Fruit fly (Drosophila melanogaster) whole organism, prepupa: Measurements from ENCODE around the gene Ubr3.

Experiments
- Blimp-1 ChIP-seq: fragments of 200-800 bp; sonication (Bioruptor generic); optimal IDR thresholded peaks from 3 replicates; lab custom pipeline; 2017; ENCODE audit warnings: missing biosample characterization, missing genetic modification characterization, mild to moderate bottlenecking, moderate library complexity, missing genetic modification reagents
- CG10631 ChIP-seq: fragments of 200-800 bp; sonication (Bioruptor generic); optimal IDR thresholded peaks from 2 replicates; lab custom pipeline; 2016; ENCODE audit warnings: missing biosample characterization, missing genetic modification characterization
- CG10669 ChIP-seq: fragments of 200-800 bp; sonication (Bioruptor generic); optimal IDR thresholded peaks from 3 replicates; lab custom pipeline; 2018; ENCODE audit warnings: missing biosample characterization, mild to moderate bottlenecking, missing genetic modification characterization, moderate library complexity
- CG11762 ChIP-seq: fragments of 200-800 bp; sonication (Bioruptor generic); optimal IDR thresholded peaks from 3 replicates; lab custom pipeline; 2016; ENCODE audit warnings: missing biosample characterization, missing genetic modification characterization; ENCODE audit not compliant: insufficient read depth
- CG11902 ChIP-seq: fragments of 200-800 bp; sonication (Bioruptor generic); optimal IDR thresholded peaks from 3 replicates; lab custom pipeline; 2016; ENCODE audit warnings: missing biosample characterization, missing genetic modification characterization
- CG15336 ChIP-seq: fragments of 200-800 bp; sonication (Bioruptor generic); IDR thresholded peaks from 2 replicates; pipeline ENCODE4 v1.3.6; 2022; ENCODE audit warnings: missing biosample characterization, missing genetic modification characterization
- CG1621 ChIP-seq: fragments of 200-800 bp; sonication (Bioruptor generic); optimal IDR thresholded peaks from 3 replicates; lab custom pipeline; 2018; ENCODE audit warnings: missing biosample characterization, mild to moderate bottlenecking, missing genetic modification characterization
- CG16779 ChIP-seq: fragments of 200-800 bp; sonication (Bioruptor generic); optimal IDR thresholded peaks from 3 replicates; lab custom pipeline; 2017; ENCODE audit warnings: missing biosample characterization, mild to moderate bottlenecking, missing genetic modification characterization
- CG3032 ChIP-seq: fragments of 200-800 bp; optimal IDR thresholded peaks from 2 replicates; lab custom pipeline; 2019; ENCODE audit warnings: missing biosample characterization, mild to moderate bottlenecking, missing genetic modification characterization, moderate library complexity
- CG31627 ChIP-seq: fragments of 200-800 bp; sonication (Bioruptor generic); optimal IDR thresholded peaks from 3 replicates; lab custom pipeline; 2016; ENCODE audit warnings: missing biosample characterization, missing genetic modification characterization
- CG32006 ChIP-seq: fragments of 200-800 bp; sonication (Bioruptor generic); optimal IDR thresholded peaks from 3 replicates; lab custom pipeline; 2017; ENCODE audit warnings: missing biosample characterization, mild to moderate bottlenecking, missing genetic modification characterization
- CG34406 ChIP-seq: fragments of 200-800 bp; sonication (Bioruptor generic); optimal IDR thresholded peaks from 3 replicates; lab custom pipeline; 2016; ENCODE audit warnings: missing biosample characterization, missing genetic modification characterization
- CG3919 ChIP-seq: fragments of 200-800 bp; sonication (Bioruptor generic); optimal IDR thresholded peaks from 3 replicates; lab custom pipeline; 2016; ENCODE audit warnings: missing biosample characterization, missing genetic modification characterization
- CG4318 ChIP-seq: fragments of 200-800 bp; sonication (Bioruptor generic); optimal IDR thresholded peaks from 3 replicates; lab custom pipeline; 2017; ENCODE audit warnings: missing biosample characterization, mild to moderate bottlenecking, missing genetic modification characterization
- CG6163 ChIP-seq: fragments of 200-800 bp; sonication (Bioruptor generic); IDR thresholded peaks from 3 replicates; pipeline ENCODE4 v1.3.6; 2022; ENCODE audit warnings: missing biosample characterization, missing genetic modification characterization
- CG6276 ChIP-seq: fragments of 200-800 bp; sonication (Bioruptor generic); optimal IDR thresholded peaks from 2 replicates; lab custom pipeline; 2017; ENCODE audit warnings: missing biosample characterization, mild to moderate bottlenecking, missing genetic modification characterization
- CG6792 ChIP-seq: fragments of 200-800 bp; sonication (Bioruptor generic); optimal IDR thresholded peaks from 3 replicates; lab custom pipeline; 2016; ENCODE audit warnings: missing biosample characterization, missing genetic modification characterization
- CG6808 ChIP-seq: fragments of 200-800 bp; sonication (Bioruptor generic); optimal IDR thresholded peaks from 3 replicates; lab custom pipeline; 2017; ENCODE audit warnings: missing biosample characterization, missing genetic modification characterization, mild to moderate bottlenecking, moderate library complexity, missing genetic modification reagents
- CG6854 ChIP-seq: fragments of 200-800 bp; sonication (Bioruptor generic); optimal IDR thresholded peaks from 2 replicates; lab custom pipeline; 2017; ENCODE audit warnings: missing biosample characterization, mild to moderate bottlenecking, missing genetic modification characterization
- CG7368 ChIP-seq: fragments of 200-800 bp; sonication (Bioruptor generic); optimal IDR thresholded peaks from 3 replicates; lab custom pipeline; 2016; ENCODE audit warnings: missing biosample characterization, missing genetic modification characterization
- CG8119 ChIP-seq: fragments of 200-800 bp; sonication (Bioruptor generic); IDR thresholded peaks from 3 replicates; pipeline ENCODE4 v1.3.6; 2022; ENCODE audit warnings: missing biosample characterization, missing genetic modification characterization
- CG8319 ChIP-seq: fragments of 200-800 bp; sonication (Bioruptor generic); optimal IDR thresholded peaks from 3 replicates; lab custom pipeline; 2016; ENCODE audit warnings: missing biosample characterization, missing genetic modification characterization
- CG8632 ChIP-seq: fragments of 200-800 bp; sonication (Bioruptor generic); optimal IDR thresholded peaks from 3 replicates; lab custom pipeline; 2016; ENCODE audit warnings: missing biosample characterization, missing genetic modification characterization
- CG9139 ChIP-seq: fragments of 200-800 bp; sonication (Bioruptor generic); optimal IDR thresholded peaks from 3 replicates; lab custom pipeline; 2017; ENCODE audit warnings: missing biosample characterization, mild to moderate bottlenecking, missing genetic modification characterization
- Eip75B ChIP-seq: fragments of 200-800 bp; sonication (Bioruptor generic); optimal IDR thresholded peaks from 3 replicates; lab custom pipeline; 2016; ENCODE audit warnings: missing biosample characterization, missing genetic modification characterization
- Eip78C ChIP-seq: fragments of 200-800 bp; sonication (Bioruptor generic); peaks from one replicate; lab custom pipeline; 2016; ENCODE audit warnings: missing biosample characterization, missing genetic modification characterization
- Eip93F ChIP-seq: fragments of 200-800 bp; sonication (Bioruptor generic); optimal IDR thresholded peaks from 2 replicates; lab custom pipeline; 2016; ENCODE audit warnings: missing biosample characterization, mild to moderate bottlenecking, missing genetic modification characterization
- Ets21C ChIP-seq: fragments of 200-800 bp; sonication (Bioruptor generic); optimal IDR thresholded peaks from 3 replicates; lab custom pipeline; 2016; ENCODE audit warnings: missing biosample characterization, missing genetic modification characterization
- Ets96B ChIP-seq: fragments of 200-800 bp; optimal IDR thresholded peaks from 2 replicates; lab custom pipeline; 2019; ENCODE audit warnings: missing biosample characterization, mild to moderate bottlenecking, missing genetic modification characterization, moderate library complexity
- Gug ChIP-seq: fragments of 200-800 bp; sonication (Bioruptor generic); IDR thresholded peaks from 2 replicates; pipeline ENCODE4 v1.3.6; 2022; ENCODE audit warnings: missing biosample characterization, missing genetic modification characterization
- Hr39 ChIP-seq: fragments of 200-800 bp; sonication (Bioruptor generic); optimal IDR thresholded peaks from 2 replicates; lab custom pipeline; 2016; ENCODE audit warnings: missing biosample characterization, missing genetic modification characterization
- Hr4 ChIP-seq: fragments of 200-800 bp; sonication (Bioruptor generic); optimal IDR thresholded peaks from 3 replicates; lab custom pipeline; 2016; ENCODE audit warnings: missing biosample characterization, missing genetic modification characterization
- Met ChIP-seq: fragments of 200-800 bp; sonication (Bioruptor generic); optimal IDR thresholded peaks from 3 replicates; lab custom pipeline; 2016; ENCODE audit warnings: missing biosample characterization, missing genetic modification characterization
- OdsH ChIP-seq: fragments of 200-800 bp; sonication (Bioruptor generic); optimal IDR thresholded peaks from 3 replicates; lab custom pipeline; 2016; ENCODE audit warnings: missing biosample characterization, missing genetic modification characterization
- Sox102F ChIP-seq: fragments of 200-800 bp; sonication (Bioruptor generic); optimal IDR thresholded peaks from 2 replicates; lab custom pipeline; 2016; ENCODE audit warnings: missing biosample characterization, mild to moderate bottlenecking, missing genetic modification characterization
- Sox14 ChIP-seq: fragments of 200-800 bp; sonication (Bioruptor generic); optimal IDR thresholded peaks from 3 replicates; lab custom pipeline; 2016; ENCODE audit warnings: missing biosample characterization, missing genetic modification characterization
- dac ChIP-seq: fragments of 200-800 bp; sonication (Bioruptor generic); optimal IDR thresholded peaks from 2 replicates; lab custom pipeline; 2017; ENCODE audit warnings: missing biosample characterization, mild to moderate bottlenecking, missing genetic modification characterization
- dsx ChIP-seq: fragments of 200-800 bp; optimal IDR thresholded peaks from 3 replicates; lab custom pipeline; 2019; ENCODE audit warnings: missing biosample characterization, mild to moderate bottlenecking, missing genetic modification characterization, moderate library complexity; ENCODE audit not compliant: poor library complexity, severe bottlenecking
- eg ChIP-seq: fragments of 200-800 bp; sonication (Bioruptor generic); IDR thresholded peaks from 3 replicates; pipeline ENCODE4 v1.3.6; 2022; ENCODE audit warnings: missing biosample characterization, missing genetic modification characterization
- esn ChIP-seq: fragments of 200-800 bp; sonication (Bioruptor generic); optimal IDR thresholded peaks from 2 replicates; lab custom pipeline; 2016; ENCODE audit warnings: missing biosample characterization, mild to moderate bottlenecking, missing genetic modification characterization, moderate library complexity
- fd59A ChIP-seq: fragments of 200-800 bp; sonication (Bioruptor generic); optimal IDR thresholded peaks from 2 replicates; lab custom pipeline; 2017; ENCODE audit warnings: missing biosample characterization, mild to moderate bottlenecking, missing genetic modification characterization, missing genetic modification reagents
- fd85E ChIP-seq: fragments of 200-800 bp; sonication (Bioruptor generic); optimal IDR thresholded peaks from 3 replicates; lab custom pipeline; 2016; ENCODE audit warnings: missing biosample characterization, missing genetic modification characterization
- fkh ChIP-seq: fragments of 200-800 bp; sonication (Bioruptor generic); optimal IDR thresholded peaks from 3 replicates; lab custom pipeline; 2017; ENCODE audit warnings: missing biosample characterization, mild to moderate bottlenecking, missing genetic modification characterization, moderate library complexity
- lz ChIP-seq: fragments of 200-800 bp; sonication (Bioruptor generic); optimal IDR thresholded peaks from 3 replicates; lab custom pipeline; 2016; ENCODE audit warnings: missing biosample characterization, missing genetic modification characterization
- net ChIP-seq: fragments of 200-800 bp; sonication (Bioruptor generic); optimal IDR thresholded peaks from 3 replicates; lab custom pipeline; 2016; ENCODE audit warnings: missing biosample characterization, missing genetic modification characterization
- pdm3 ChIP-seq: fragments of 200-800 bp; sonication (Bioruptor generic); optimal IDR thresholded peaks from 3 replicates; lab custom pipeline; 2016; ENCODE audit warnings: missing biosample characterization, missing genetic modification characterization
- salr ChIP-seq, 2 experiments: fragments of 200-800 bp; sonication (Bioruptor generic); optimal IDR thresholded peaks; 3 replicates each; lab custom pipeline; 2016 to 2018; ENCODE audit warnings: missing biosample characterization in 2 of 2, missing genetic modification characterization in 2 of 2, mild to moderate bottlenecking in 1 of 2
- spab ChIP-seq: fragments of 200-800 bp; sonication (Bioruptor generic); optimal IDR thresholded peaks from 2 replicates; lab custom pipeline; 2017; ENCODE audit warnings: missing biosample characterization, mild to moderate bottlenecking, missing genetic modification characterization, missing genetic modification reagents
- ss ChIP-seq, 2 experiments: fragments of 200-800 bp; sonication (Bioruptor generic); optimal IDR thresholded peaks; 2 replicates in 1 of 2; 3 replicates in 1 of 2; lab custom pipeline; 2017 to 2018; ENCODE audit warnings: mild to moderate bottlenecking in 2 of 2, missing biosample characterization in 2 of 2, missing genetic modification characterization in 2 of 2, moderate library complexity in 1 of 2
- svp ChIP-seq: fragments of 200-800 bp; sonication (Bioruptor generic); peaks from one replicate; lab custom pipeline; 2016; ENCODE audit warnings: missing biosample characterization, missing genetic modification characterization
- vri ChIP-seq: fragments of 200-800 bp; sonication (Bioruptor generic); optimal IDR thresholded peaks from 3 replicates; lab custom pipeline; 2016; ENCODE audit warnings: missing biosample characterization, mild to moderate bottlenecking, missing genetic modification characterization

The Ubr3 gene

dm6 chrX:7933210-7933915, 2.3 kb upstream of the Ubr3 start, which contains the start of the genes Dhdds and RpS14a:
Gene Dhdds, minus strand, starts transcription at chrX:7933351.
Gene RpS14a, plus strand, starts transcription at chrX:7933742.
- no peak for TF ChIP-seq CG6276
- no peak for TF ChIP-seq CG11762
- TF ChIP-seq Hr4 (GFP tag; lab: Kevin White, UChicago), result no peak
- TF ChIP-seq salr (GFP tag; optimal IDR thresholded peaks at IDR 0.05; lab: Kevin White, UChicago), result no peak
- peak; percentile 50 for TF ChIP-seq Hr39
- peak; percentile 46 for TF ChIP-seq Sox102F (GFP tag; lab: Kevin White, UChicago)
- TF ChIP-seq net, result peak; percentile 39
- peak; percentile 35 for TF ChIP-seq CG7368 (GFP tag; lab: Kevin White, UChicago)
- peak; percentile 39 for TF ChIP-seq CG31627 (GFP tag; lab: Kevin White, UChicago)
- no peak for TF ChIP-seq CG32006 (GFP tag; lab: Kevin White, UChicago)
- TF ChIP-seq CG3032 (tag; lab: Kevin White, UChicago), result no peak
- no peak for TF ChIP-seq Ets96B (tag; lab: Kevin White, UChicago)
- no peak for TF ChIP-seq CG15336 (GFP tag; lab: Robert Waterston, UW)
- TF ChIP-seq CG1621 (tag; lab: Kevin White, UChicago), result no peak
- peak; percentile 49 for TF ChIP-seq CG8632
- peak; percentile 67 for TF ChIP-seq esn (GFP tag; lab: Kevin White, UChicago)
- TF ChIP-seq CG8119 (GFP tag; lab: Robert Waterston, UW), result no peak
- TF ChIP-seq Eip78C (GFP tag; lab: Kevin White, UChicago), result peak; percentile 68
- no peak for TF ChIP-seq dac (GFP tag; lab: Kevin White, UChicago)
- peak; percentile 52 for TF ChIP-seq Met
- TF ChIP-seq CG6792 (GFP tag; lab: Kevin White, UChicago), result peak; percentile 37
- TF ChIP-seq Blimp-1 (GFP tag; lab: Kevin White, UChicago), result peak; percentile 24
- TF ChIP-seq Eip75B (GFP tag; lab: Kevin White, UChicago), result peak; percentile 16
- TF ChIP-seq CG10669 (GFP tag; lab: Kevin White, UChicago), result peak; percentile 34
- TF ChIP-seq svp, result peak; percentile 46
- TF ChIP-seq CG6808, result peak; percentile 44
- TF ChIP-seq CG4318 (GFP tag; lab: Kevin White, UChicago), result no peak
- TF ChIP-seq pdm3 (GFP tag; lab: Kevin White, UChicago), result no peak
- TF ChIP-seq fd59A (GFP tag; lab: Kevin White, UChicago), result peak; percentile 9
- TF ChIP-seq dsx, result no peak
- peak; percentile 4 for TF ChIP-seq Sox14 (GFP tag; lab: Kevin White, UChicago)
- TF ChIP-seq Ets21C (GFP tag; lab: Kevin White, UChicago), result no peak
- no peak for TF ChIP-seq CG9139 (GFP tag; lab: Kevin White, UChicago)
- TF ChIP-seq vri (GFP tag; lab: Kevin White, UChicago), result peak; percentile 17
- TF ChIP-seq CG10631 (GFP tag; lab: Kevin White, UChicago), result no peak
- TF ChIP-seq Eip93F, result peak; percentile 45
- peak; percentile 53 for TF ChIP-seq CG3919 (GFP tag; lab: Kevin White, UChicago)
- TF ChIP-seq CG34406 (GFP tag; lab: Kevin White, UChicago), result peak; percentile 54
- no peak for TF ChIP-seq CG16779 (tag; lab: Kevin White, UChicago)
- peak in 1 of 2 experiments; percentile 61 for TF ChIP-seq ss (GFP tag; optimal IDR thresholded peaks at IDR 0.05; lab: Kevin White, UChicago)
- no peak for TF ChIP-seq fd85E (GFP tag; lab: Kevin White, UChicago)
- TF ChIP-seq CG6854 (GFP tag; lab: Kevin White, UChicago), result peak; percentile 74
- TF ChIP-seq CG6163 (GFP tag; lab: Robert Waterston, UW), result 0 out of 3 replicates have a peak, but pooled peaks have one; percentile 26
- TF ChIP-seq CG11902 (GFP tag; lab: Kevin White, UChicago), result no peak
- no peak for TF ChIP-seq spab (GFP tag; lab: Kevin White, UChicago)
- TF ChIP-seq CG8319, result no peak
- peak; percentile 70 for TF ChIP-seq lz (GFP tag; lab: Kevin White, UChicago)
- no peak for TF ChIP-seq OdsH (GFP tag; lab: Kevin White, UChicago)
- peak; percentile 41; the same call in 1 of the 3 replicates for TF ChIP-seq eg (GFP tag; lab: Robert Waterston, UW)
- TF ChIP-seq Gug, result no peak
- TF ChIP-seq fkh (GFP tag; lab: Kevin White, UChicago), result peak; percentile 51
